Worm (Caenorhabditis elegans) whole organism, L3 larva: ENCODE results near the gene F11A5.18.

Experiments used
- R02D3.7 ChIP-seq: fragments of 150-350 bp; optimal IDR thresholded peaks from 2 replicates; lab custom pipeline; 2014; ENCODE audit warnings: missing biosample characterization, missing genetic modification characterization
- ZK546.5 ChIP-seq: sonication (generic microtip); optimal IDR thresholded peaks from 2 replicates; lab custom pipeline; 2017; ENCODE audit warnings: missing biosample characterization, missing genetic modification characterization
- aly-2 ChIP-seq: fragments of 150-350 bp; optimal IDR thresholded peaks from 2 replicates; lab custom pipeline; 2014; ENCODE audit warnings: missing biosample characterization, missing genetic modification characterization
- ceh-16 ChIP-seq: sonication (generic microtip); optimal IDR thresholded peaks from 2 replicates; lab custom pipeline; 2017; ENCODE audit warnings: missing biosample characterization, missing genetic modification characterization
- ceh-82 ChIP-seq: fragments of 150-350 bp; optimal IDR thresholded peaks from 2 replicates; lab custom pipeline; 2014; ENCODE audit warnings: missing biosample characterization, missing genetic modification characterization
- egl-27 ChIP-seq: sonication (generic microtip); optimal IDR thresholded peaks from 4 replicates; lab custom pipeline; 2017; ENCODE audit warnings: missing biosample characterization, missing genetic modification reagents, missing genetic modification characterization
- egl-5 ChIP-seq: fragments of 150-350 bp; optimal IDR thresholded peaks from 2 replicates; lab custom pipeline; 2017; ENCODE audit warnings: missing biosample characterization, missing genetic modification reagents, missing genetic modification characterization, inconsistent platforms
- elt-1 ChIP-seq: fragments of 150-350 bp; optimal IDR thresholded peaks from 2 replicates; lab custom pipeline; 2014; ENCODE audit warnings: missing biosample characterization, missing genetic modification characterization
- elt-2 ChIP-seq: sonication (generic microtip); optimal IDR thresholded peaks from 2 replicates; lab custom pipeline; 2016; ENCODE audit warnings: missing genetic modification reagents, mild to moderate bottlenecking, missing genetic modification characterization, missing compliant biosample characterization
- elt-3 ChIP-seq, 3 experiments: fragments of 150-350 bp in 1 of 3; sonication (generic microtip) in 2 of 3; optimal IDR thresholded peaks; 2 replicates in 2 of 3; 4 replicates in 1 of 3; lab custom pipeline; 2014 to 2017; ENCODE audit warnings: missing biosample characterization in 3 of 3, missing genetic modification characterization in 3 of 3
- eor-1 ChIP-seq, 2 experiments: fragments of 150-350 bp; optimal IDR thresholded peaks; 2 replicates each; lab custom pipeline; 2014 to 2018; ENCODE audit warnings: missing biosample characterization in 2 of 2, missing genetic modification characterization in 2 of 2
- fkh-10 ChIP-seq: sonication (generic microtip); optimal IDR thresholded peaks from 2 replicates; lab custom pipeline; 2017; ENCODE audit warnings: missing biosample characterization, missing genetic modification reagents, missing genetic modification characterization
- fkh-2 ChIP-seq: fragments of 150-350 bp; optimal IDR thresholded peaks from 2 replicates; lab custom pipeline; 2014; ENCODE audit warnings: missing biosample characterization, missing genetic modification reagents, missing genetic modification characterization
- jun-1 ChIP-seq: fragments of 150-350 bp; optimal IDR thresholded peaks from 2 replicates; lab custom pipeline; 2014; ENCODE audit warnings: missing biosample characterization, missing genetic modification reagents, missing genetic modification characterization
- lin-15B ChIP-seq: fragments of 150-350 bp; optimal IDR thresholded peaks from 2 replicates; lab custom pipeline; 2014; ENCODE audit warnings: missing biosample characterization, missing genetic modification characterization
- lin-39 ChIP-seq: fragments of 150-350 bp; optimal IDR thresholded peaks from 2 replicates; lab custom pipeline; 2018; ENCODE audit warnings: missing biosample characterization, missing genetic modification reagents, missing genetic modification characterization
- lsy-12 ChIP-seq: sonication (generic microtip); optimal IDR thresholded peaks from 2 replicates; lab custom pipeline; 2016; ENCODE audit warnings: mild to moderate bottlenecking, missing genetic modification characterization, missing compliant biosample characterization
- mdl-1 ChIP-seq: fragments of 150-350 bp; optimal IDR thresholded peaks from 2 replicates; lab custom pipeline; 2014; ENCODE audit warnings: missing biosample characterization, missing genetic modification characterization
- mml-1 ChIP-seq: fragments of 150-350 bp; sonication (generic microtip); optimal IDR thresholded peaks from 3 replicates; lab custom pipeline; 2014; ENCODE audit warnings: missing biosample characterization, missing genetic modification characterization
- nfya-1 ChIP-seq: sonication (generic microtip); optimal IDR thresholded peaks from 2 replicates; lab custom pipeline; 2017; ENCODE audit warnings: missing genetic modification characterization, mild to moderate bottlenecking, missing compliant biosample characterization, antibody characterized with exemption, moderate library complexity; ENCODE audit not compliant: insufficient read depth
- nhr-11 ChIP-seq: fragments of 150-350 bp; optimal IDR thresholded peaks from 2 replicates; lab custom pipeline; 2014; ENCODE audit warnings: missing biosample characterization, missing genetic modification characterization
- nhr-23 ChIP-seq: fragments of 150-350 bp; optimal IDR thresholded peaks from 2 replicates; lab custom pipeline; 2014; ENCODE audit warnings: missing biosample characterization, missing genetic modification reagents, missing genetic modification characterization
- nhr-237 ChIP-seq: fragments of 150-350 bp; optimal IDR thresholded peaks from 2 replicates; lab custom pipeline; 2014; ENCODE audit warnings: missing biosample characterization, missing genetic modification characterization
- nhr-25 ChIP-seq: sonication (generic microtip); optimal IDR thresholded peaks from 2 replicates; lab custom pipeline; 2017; ENCODE audit warnings: missing biosample characterization, missing genetic modification characterization
- nhr-43 ChIP-seq: sonication (generic microtip); optimal IDR thresholded peaks from 2 replicates; lab custom pipeline; 2016; ENCODE audit warnings: mild to moderate bottlenecking, missing genetic modification characterization, missing compliant biosample characterization; ENCODE audit not compliant: poor library complexity, severe bottlenecking
- nhr-67 ChIP-seq: fragments of 150-350 bp; optimal IDR thresholded peaks from 2 replicates; lab custom pipeline; 2014; ENCODE audit warnings: missing biosample characterization, missing genetic modification characterization
- nhr-77 ChIP-seq: fragments of 150-350 bp; optimal IDR thresholded peaks from 2 replicates; lab custom pipeline; 2014; ENCODE audit warnings: missing biosample characterization, missing genetic modification characterization
- pha-4 ChIP-seq: fragments of 150-350 bp; optimal IDR thresholded peaks from 2 replicates; lab custom pipeline; 2014; ENCODE audit warnings: missing biosample characterization, missing genetic modification reagents, missing genetic modification characterization
- skn-1 ChIP-seq: fragments of 150-350 bp; optimal IDR thresholded peaks from 2 replicates; lab custom pipeline; 2014; ENCODE audit warnings: missing biosample characterization, missing genetic modification characterization
- unc-39 ChIP-seq: sonication (generic microtip); optimal IDR thresholded peaks from 4 replicates; lab custom pipeline; 2017; ENCODE audit warnings: missing biosample characterization, missing genetic modification characterization
- unc-62 ChIP-seq: fragments of 150-350 bp; sonication (generic microtip); optimal IDR thresholded peaks from 4 replicates; lab custom pipeline; 2014; ENCODE audit warnings: missing biosample characterization, missing genetic modification reagents, missing genetic modification characterization
- zag-1 ChIP-seq: fragments of 150-350 bp; optimal IDR thresholded peaks from 2 replicates; lab custom pipeline; 2014; ENCODE audit warnings: missing biosample characterization, missing genetic modification characterization
- ztf-11 ChIP-seq: fragments of 150-350 bp; optimal IDR thresholded peaks from 2 replicates; lab custom pipeline; 2014; ENCODE audit warnings: missing biosample characterization, missing genetic modification characterization

Gene F11A5.18

DNA sequence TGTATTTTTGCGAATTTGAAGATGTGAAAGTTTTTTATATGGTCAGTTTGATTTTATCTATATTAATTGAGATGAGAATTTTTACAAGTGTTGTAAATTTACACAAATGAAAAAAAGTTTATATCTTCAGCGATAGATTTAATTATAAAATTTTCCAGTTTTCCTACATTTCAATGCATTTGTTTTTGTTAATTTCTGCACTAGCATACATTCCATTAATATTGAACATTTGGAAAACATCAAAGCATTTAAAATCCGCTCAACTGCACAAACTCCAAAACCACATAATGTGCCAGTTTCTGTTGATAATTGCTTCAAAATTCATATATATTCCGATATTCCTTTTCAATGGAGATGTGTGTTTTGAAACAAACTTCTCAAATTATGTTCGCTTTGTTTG is 19.8 kb upstream of the F11A5.18 start, which contains the start of gene srh-277:
TSS of gene srh-277 (plus strand) at position 301 of the 400 bp plus-strand sequence.
- no peak for TF ChIP-seq elt-1 (tag; lab: Kevin White, UChicago)
- no peak for TF ChIP-seq ceh-16 (tag; lab: Kevin White, UChicago)
- TF ChIP-seq skn-1 (tag; lab: Kevin White, UChicago): no peak
- TF ChIP-seq nhr-237: no peak
- TF ChIP-seq nhr-11 (tag; lab: Kevin White, UChicago): no peak
- TF ChIP-seq R02D3.7 (tag; lab: Kevin White, UChicago): no peak
- no peak for TF ChIP-seq elt-3 (tag; optimal IDR thresholded peaks at IDR 0.05; lab: Kevin White, UChicago)
- TF ChIP-seq aly-2 (tag; lab: Kevin White, UChicago): no peak

DNA sequence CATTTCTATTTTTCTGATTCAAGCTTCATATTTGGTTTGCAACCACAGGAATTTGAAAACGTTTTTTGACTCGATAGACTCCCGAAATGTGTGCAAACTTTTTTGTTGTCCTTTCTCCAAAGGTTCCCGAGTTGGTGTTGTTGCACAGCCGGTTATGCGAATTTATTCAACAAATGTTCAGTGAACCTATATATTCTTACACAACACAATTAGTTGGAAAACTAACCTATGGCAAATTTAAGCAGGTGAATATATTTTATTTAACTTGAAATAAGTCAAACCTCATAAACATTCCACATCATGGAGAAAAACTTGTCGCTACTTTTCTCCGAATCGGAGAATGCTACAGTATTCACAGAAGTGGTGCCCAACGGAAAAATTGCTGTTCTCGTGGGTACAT is 19.4 kb upstream of the F11A5.18 start, which contains the start of gene srz-14:
TSS of gene srz-14 (plus strand) at position 301 of the 400 bp plus-strand sequence.
- TF ChIP-seq nhr-23 (tag; lab: Kevin White, UChicago) (no peak), ceh-82 (tag; lab: Kevin White, UChicago) (no peak)
- TF ChIP-seq, all 47 proteins: peak for 0

DNA sequence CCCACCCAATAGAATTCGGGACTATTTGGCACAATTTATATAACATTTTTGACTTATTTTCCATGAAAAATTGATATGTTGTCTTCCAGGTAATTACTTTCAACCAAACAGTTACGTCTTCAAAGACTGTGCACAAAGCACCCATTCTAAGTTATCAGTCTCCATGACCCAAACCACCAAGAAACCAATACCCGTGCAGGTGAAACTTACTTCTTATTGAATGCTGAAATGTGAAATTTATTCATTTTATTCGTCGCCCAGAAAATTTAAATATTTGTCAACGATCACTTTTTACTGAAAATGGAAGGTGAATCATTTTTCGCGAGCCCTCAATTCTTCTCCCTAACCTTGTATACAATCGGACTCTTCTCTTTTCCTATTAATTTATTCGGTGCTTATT is 12.2 kb upstream of the F11A5.18 start, which contains the start of gene srh-281:
TSS of gene srh-281 (plus strand) at position 301 of the 400 bp plus-strand sequence.
- no peak for TF ChIP-seq nhr-67 (tag; lab: Kevin White, UChicago)
- no peak for TF ChIP-seq fkh-2 (tag; lab: Kevin White, UChicago)
- no peak for TF ChIP-seq ztf-11 (tag; lab: Kevin White, UChicago)
- no peak for TF ChIP-seq skn-1 (tag; lab: Kevin White, UChicago)
- no peak for TF ChIP-seq egl-27 (tag; lab: Kevin White, UChicago)
- TF ChIP-seq nhr-25 (tag; lab: Kevin White, UChicago): no peak
- no peak for TF ChIP-seq elt-3 (tag; optimal IDR thresholded peaks at IDR 0.05; lab: Kevin White, UChicago)
- TF ChIP-seq eor-1 (tag; optimal IDR thresholded peaks at IDR 0.05; lab: Kevin White, UChicago): no peak
- TF ChIP-seq unc-39 (tag; lab: Kevin White, UChicago): no peak
- TF ChIP-seq lin-15B (tag; lab: Kevin White, UChicago): no peak
- no peak for TF ChIP-seq ceh-82 (tag; lab: Kevin White, UChicago)
- TF ChIP-seq zag-1 (tag; lab: Kevin White, UChicago): no peak
- no peak for TF ChIP-seq jun-1 (tag; lab: Kevin White, UChicago)
- TF ChIP-seq nfya-1 (tag; lab: Kevin White, UChicago): no peak
- no peak for TF ChIP-seq pha-4 (tag; lab: Kevin White, UChicago)
- TF ChIP-seq lin-39: no peak
- TF ChIP-seq aly-2 (tag; lab: Kevin White, UChicago): no peak

DNA sequence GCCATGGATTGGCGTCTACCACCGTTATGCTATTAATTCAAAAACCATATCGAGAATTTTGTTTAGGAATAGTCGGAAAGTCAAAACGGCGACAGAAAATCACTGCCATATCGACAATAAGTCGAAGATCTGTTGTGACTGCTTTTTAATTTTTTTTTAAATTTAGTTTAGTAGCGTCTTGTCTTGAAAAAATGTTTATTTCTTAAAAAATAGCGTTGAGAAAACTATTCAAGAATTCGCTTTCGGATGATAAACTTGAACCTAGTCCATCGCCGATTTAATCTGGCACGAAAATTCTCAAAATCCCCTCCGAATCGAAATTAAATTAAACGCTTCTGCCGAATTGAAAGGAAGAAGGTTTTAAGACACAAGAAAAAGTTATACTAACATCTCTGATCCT is 10.6 kb upstream of the F11A5.18 start, which contains the start of gene srh-279:
TSS of gene srh-279 (plus strand) at position 301 of the 400 bp plus-strand sequence.
- no peak for TF ChIP-seq mdl-1 (tag; lab: Kevin White, UChicago)
- TF ChIP-seq fkh-10: no peak
- TF ChIP-seq R02D3.7 (tag; lab: Kevin White, UChicago): no peak
- TF ChIP-seq nhr-23 (tag; lab: Kevin White, UChicago): no peak
- no peak for TF ChIP-seq ZK546.5 (tag; lab: Kevin White, UChicago)
- TF ChIP-seq nhr-43: no peak
- no peak for TF ChIP-seq lin-15B (tag; lab: Kevin White, UChicago)
- no peak for TF ChIP-seq egl-27 (tag; lab: Kevin White, UChicago)
- no peak for TF ChIP-seq zag-1 (tag; lab: Kevin White, UChicago)
- TF ChIP-seq lin-39: no peak
- no peak for TF ChIP-seq lsy-12 (tag; lab: Kevin White, UChicago)

DNA sequence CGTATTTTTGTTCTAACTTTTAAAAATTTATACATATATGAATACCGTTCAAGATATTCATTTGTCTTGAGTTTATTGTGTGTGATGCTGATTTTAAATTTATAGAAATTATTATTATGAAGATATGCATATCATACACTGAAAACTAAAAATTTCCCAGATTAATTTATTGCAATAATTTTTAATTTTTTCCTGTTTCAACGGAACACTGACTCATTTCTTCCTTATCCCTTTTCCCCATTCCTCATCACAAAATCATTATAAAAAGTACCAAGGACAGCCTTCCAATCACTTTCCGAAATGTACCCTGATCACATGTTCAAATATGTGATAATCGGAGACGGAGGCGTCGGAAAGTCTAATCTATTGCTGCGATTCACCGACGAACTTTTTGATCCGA is 8.1 kb upstream of the F11A5.18 start, which contains the start of gene rabr-4:
TSS of gene rabr-4 (plus strand) at position 301 of the 400 bp plus-strand sequence.
- TF ChIP-seq mdl-1 (tag; lab: Kevin White, UChicago): no peak
- no peak for TF ChIP-seq elt-3 (tag; optimal IDR thresholded peaks at IDR 0.05; lab: Kevin White, UChicago)
- TF ChIP-seq R02D3.7 (tag; lab: Kevin White, UChicago): no peak
- TF ChIP-seq pha-4 (tag; lab: Kevin White, UChicago): no peak
- no peak for TF ChIP-seq lin-39
- no peak for TF ChIP-seq skn-1 (tag; lab: Kevin White, UChicago)

DNA sequence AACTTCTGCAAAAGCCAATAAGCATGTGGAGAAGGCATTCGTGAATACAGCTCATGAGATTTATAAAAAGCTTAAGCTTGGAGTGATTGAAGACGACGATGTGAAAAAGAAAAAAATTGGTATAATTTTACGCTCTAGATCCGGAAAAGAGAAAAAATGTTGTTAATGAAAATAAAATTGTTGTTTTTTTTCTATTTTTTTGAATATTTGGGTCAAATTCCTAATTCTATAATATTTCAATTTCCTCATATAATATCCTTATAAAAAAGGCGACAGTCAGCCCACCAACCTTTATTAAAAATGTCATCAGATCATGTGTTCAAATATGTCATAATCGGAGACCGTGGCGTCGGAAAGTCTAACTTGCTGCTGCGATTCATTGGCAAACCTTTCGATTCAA is 7.3 kb upstream of the F11A5.18 start, which contains the start of gene rabr-3:
TSS of gene rabr-3 (plus strand) at position 301 of the 400 bp plus-strand sequence.
- TF ChIP-seq nhr-67 (tag; lab: Kevin White, UChicago): no peak
- TF ChIP-seq mml-1 (tag; lab: Kevin White, UChicago): no peak
- TF ChIP-seq ceh-16 (tag; lab: Kevin White, UChicago): no peak
- TF ChIP-seq nhr-23 (tag; lab: Kevin White, UChicago): no peak
- TF ChIP-seq unc-62 (GFP tag; lab: Kevin White, UChicago): no peak
- TF ChIP-seq mdl-1 (tag; lab: Kevin White, UChicago): no peak
- TF ChIP-seq elt-1 (tag; lab: Kevin White, UChicago): no peak
- no peak for TF ChIP-seq nhr-77 (tag; lab: Kevin White, UChicago)
- TF ChIP-seq ceh-82 (tag; lab: Kevin White, UChicago): no peak
- no peak for TF ChIP-seq elt-2
- TF ChIP-seq pha-4 (tag; lab: Kevin White, UChicago): no peak
- TF ChIP-seq egl-5 (tag; lab: Kevin White, UChicago): no peak
